Worm (Caenorhabditis elegans): ENCODE data around the gene ins-12.

DNA sequence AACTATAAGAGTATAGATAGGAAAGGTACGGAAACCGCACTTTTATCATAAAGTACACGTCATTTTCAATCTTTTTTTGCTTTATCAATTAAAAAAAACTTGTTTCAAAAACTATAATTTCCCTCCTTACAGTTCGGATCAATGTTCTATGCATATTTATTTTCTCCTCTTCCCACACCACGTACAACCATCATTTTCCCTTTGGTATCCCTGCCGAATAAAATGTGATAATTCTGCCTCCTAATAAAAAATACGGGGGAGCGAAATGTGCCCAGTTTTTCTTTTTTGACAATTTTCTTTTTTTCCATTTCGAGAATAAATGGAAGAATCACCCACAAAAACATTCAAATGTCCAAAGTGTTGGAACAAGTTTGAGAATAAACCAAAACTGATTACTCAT is 38.9 kb upstream of the ins-12 start, which contains the start of gene ZK177.3:
- no peak for TF ChIP-seq zip-5 (tag; optimal IDR thresholded peaks at IDR 0.05)
- no peak for TF ChIP-seq ets-4 (tag; optimal IDR thresholded peaks at IDR 0.05)
- no peak for TF ChIP-seq T23F11.4 (GFP tag; optimal IDR thresholded peaks at IDR 0.05)

All from whole organism, late embryonic.